Fruit fly (Drosophila melanogaster) whole organism, embryonic: ENCODE data around the gene Drgx.

Experiments
- Antp ChIP-seq: fragments of 200-800 bp; sonication (Bioruptor generic); optimal IDR thresholded peaks from 3 replicates; lab custom pipeline; 2016; ENCODE audit warnings: missing biosample characterization, missing genetic modification characterization
- Bgb ChIP-seq: fragments of 200-800 bp; sonication (Bioruptor generic); IDR thresholded peaks from 2 replicates; pipeline ENCODE4 v1.3.6; 2022; ENCODE audit warnings: missing biosample characterization, missing genetic modification characterization; ENCODE audit not compliant: partially characterized antibody
- C15 ChIP-seq: fragments of 200-800 bp; sonication (Bioruptor generic); IDR thresholded peaks from 3 replicates; pipeline ENCODE4 v1.3.6; 2022; ENCODE audit warnings: missing biosample characterization, missing genetic modification characterization
- CG10267 ChIP-seq: fragments of 200-800 bp; sonication (Bioruptor generic); optimal IDR thresholded peaks from 2 replicates; lab custom pipeline; 2018; ENCODE audit warnings: missing biosample characterization, mild to moderate bottlenecking, missing genetic modification characterization, moderate library complexity
- CG10565 ChIP-seq: fragments of 200-800 bp; sonication (Bioruptor generic); optimal IDR thresholded peaks from 3 replicates; lab custom pipeline; 2016; ENCODE audit warnings: missing biosample characterization, mild to moderate bottlenecking, missing genetic modification characterization
- CG12942 ChIP-seq: fragments of 200-800 bp; sonication (Bioruptor generic); optimal IDR thresholded peaks from 3 replicates; lab custom pipeline; 2016; ENCODE audit warnings: missing biosample characterization, missing genetic modification characterization
- CG14965 ChIP-seq: fragments of 200-800 bp; sonication (Bioruptor generic); optimal IDR thresholded peaks from 2 replicates; lab custom pipeline; 2016; ENCODE audit warnings: missing biosample characterization, missing genetic modification characterization, borderline replicate concordance
- CG15601 ChIP-seq: fragments of 200-800 bp; sonication (Bioruptor generic); optimal IDR thresholded peaks from 3 replicates; lab custom pipeline; 2019; ENCODE audit warnings: missing biosample characterization, mild to moderate bottlenecking, missing genetic modification characterization, moderate library complexity
- CG17328 ChIP-seq: fragments of 200-800 bp; sonication (Bioruptor generic); IDR thresholded peaks from 2 replicates; pipeline ENCODE4 v1.3.6; 2022; ENCODE audit warnings: missing biosample characterization, missing genetic modification characterization
- CG17359 ChIP-seq: fragments of 200-800 bp; sonication (Bioruptor generic); optimal IDR thresholded peaks from 3 replicates; lab custom pipeline; 2018; ENCODE audit warnings: missing biosample characterization, mild to moderate bottlenecking, missing genetic modification characterization, moderate library complexity
- CG18011 ChIP-seq: fragments of 200-800 bp; sonication (Bioruptor generic); optimal IDR thresholded peaks from 2 replicates; lab custom pipeline; 2017; ENCODE audit warnings: missing biosample characterization, missing genetic modification characterization, mild to moderate bottlenecking, moderate library complexity, missing genotype
- CG1832 ChIP-seq: fragments of 200-800 bp; sonication (Bioruptor generic); optimal IDR thresholded peaks from 2 replicates; lab custom pipeline; 2017; ENCODE audit warnings: missing biosample characterization, mild to moderate bottlenecking, missing genetic modification characterization, inconsistent platforms
- CG33213 ChIP-seq: fragments of 200-800 bp; sonication (Bioruptor generic); optimal IDR thresholded peaks from 3 replicates; lab custom pipeline; 2016; ENCODE audit warnings: missing biosample characterization, missing genetic modification characterization
- CG4360 ChIP-seq: fragments of 200-800 bp; sonication (Bioruptor generic); IDR thresholded peaks from 2 replicates; pipeline ENCODE4 v1.3.6; 2022; ENCODE audit warnings: missing biosample characterization, missing genetic modification characterization
- CG5245 ChIP-seq: fragments of 200-800 bp; sonication (Bioruptor generic); optimal IDR thresholded peaks from 3 replicates; lab custom pipeline; 2016; ENCODE audit warnings: missing biosample characterization, missing genetic modification characterization
- CG5953 ChIP-seq: fragments of 200-800 bp; sonication (Bioruptor generic); IDR thresholded peaks from 2 replicates; pipeline ENCODE4 v1.3.6; 2022; ENCODE audit warnings: missing biosample characterization, missing genetic modification characterization
- CG8388 ChIP-seq: fragments of 200-800 bp; sonication (Bioruptor generic); optimal IDR thresholded peaks from 2 replicates; lab custom pipeline; 2019; ENCODE audit warnings: missing biosample characterization, mild to moderate bottlenecking, missing genetic modification characterization, moderate library complexity
- CTCF ChIP-seq: fragments of 200-800 bp; sonication (Bioruptor generic); optimal IDR thresholded peaks from 2 replicates; lab custom pipeline; 2017; ENCODE audit warnings: missing biosample characterization, mild to moderate bottlenecking, missing genetic modification characterization, moderate library complexity
- Camta ChIP-seq: fragments of 200-800 bp; sonication (Bioruptor generic); optimal IDR thresholded peaks from 2 replicates; lab custom pipeline; 2016; ENCODE audit warnings: missing biosample characterization, missing genetic modification characterization
- Ets65A ChIP-seq: fragments of 200-800 bp; sonication (Bioruptor generic); peaks from one replicate; lab custom pipeline; 2016; ENCODE audit warnings: missing biosample characterization, missing genetic modification characterization
- Gug ChIP-seq: fragments of 200-800 bp; sonication (Bioruptor generic); IDR thresholded peaks from 4 replicates; pipeline ENCODE4 v1.3.6; 2022; ENCODE audit warnings: missing biosample characterization, missing genetic modification characterization
- HLHmδ ChIP-seq: fragments of 200-800 bp; sonication (Bioruptor generic); optimal IDR thresholded peaks from 2 replicates; lab custom pipeline; 2018; ENCODE audit warnings: missing biosample characterization, mild to moderate bottlenecking, missing genetic modification characterization, moderate library complexity
- Lpt ChIP-seq: fragments of >200 bp; optimal IDR thresholded peaks from 2 replicates; lab custom pipeline; 2018; ENCODE audit warnings: missing biosample characterization, missing genetic modification characterization
- MTF-1 ChIP-seq: fragments of 200-800 bp; sonication (Bioruptor generic); optimal IDR thresholded peaks from 2 replicates; lab custom pipeline; 2018; ENCODE audit warnings: missing biosample characterization, mild to moderate bottlenecking, missing genetic modification characterization, borderline replicate concordance
- Nf-YA ChIP-seq: fragments of 200-800 bp; sonication (Bioruptor generic); IDR thresholded peaks from 2 replicates; pipeline ENCODE4 v1.3.6; 2022; ENCODE audit warnings: missing biosample characterization, missing genetic modification characterization
- Opbp ChIP-seq: fragments of 200-800 bp; sonication (Bioruptor generic); IDR thresholded peaks from 3 replicates; pipeline ENCODE4 v1.3.6; 2022; ENCODE audit warnings: missing biosample characterization, missing genetic modification characterization; ENCODE audit not compliant: partially characterized antibody
- Sry-δ ChIP-seq: fragments of 200-800 bp; sonication (Bioruptor generic); optimal IDR thresholded peaks from 2 replicates; lab custom pipeline; 2016; ENCODE audit warnings: missing biosample characterization, missing genetic modification characterization
- amos ChIP-seq: fragments of 200-800 bp; sonication (Bioruptor generic); IDR thresholded peaks from 2 replicates; pipeline ENCODE4 v1.3.6; 2022; ENCODE audit warnings: missing biosample characterization, missing genetic modification characterization; ENCODE audit not compliant: partially characterized antibody
- chinmo ChIP-seq: fragments of 200-800 bp; sonication (Bioruptor generic); IDR thresholded peaks from 4 replicates; pipeline ENCODE4 v1.3.6; 2022; ENCODE audit warnings: missing biosample characterization, missing genetic modification characterization; ENCODE audit not compliant: partially characterized antibody
- crc ChIP-seq: fragments of 200-800 bp; sonication (Bioruptor generic); optimal IDR thresholded peaks from 2 replicates; lab custom pipeline; 2016; ENCODE audit warnings: missing biosample characterization, missing genetic modification characterization
- dimm ChIP-seq: fragments of 200-800 bp; sonication (Bioruptor generic); IDR thresholded peaks from 2 replicates; pipeline ENCODE4 v1.3.6; 2022; ENCODE audit warnings: missing biosample characterization, missing genetic modification characterization
- fd102C ChIP-seq: fragments of 200-800 bp; sonication (Bioruptor generic); optimal IDR thresholded peaks from 2 replicates; lab custom pipeline; 2018; ENCODE audit warnings: missing biosample characterization, mild to moderate bottlenecking, missing genetic modification characterization, moderate library complexity
- fd64A ChIP-seq: fragments of 200-800 bp; sonication (Bioruptor generic); optimal IDR thresholded peaks from 3 replicates; lab custom pipeline; 2018; ENCODE audit warnings: missing biosample characterization, mild to moderate bottlenecking, missing genetic modification characterization
- gro ChIP-seq: fragments of 200-800 bp; sonication (Bioruptor generic); optimal IDR thresholded peaks from 2 replicates; lab custom pipeline; 2016; ENCODE audit warnings: missing biosample characterization, missing genetic modification characterization
- hbn ChIP-seq: fragments of 200-800 bp; sonication (Bioruptor generic); IDR thresholded peaks from 2 replicates; pipeline ENCODE4 v1.3.6; 2022; ENCODE audit warnings: missing biosample characterization, missing genetic modification characterization; ENCODE audit not compliant: partially characterized antibody
- hkb ChIP-seq, 2 experiments: fragments of 200-800 bp in 1 of 2; fragments of >200 bp in 1 of 2; sonication (Bioruptor generic) in 1 of 2; IDR thresholded peaks in 1 of 2; optimal IDR thresholded peaks in 1 of 2; 2 replicates each; pipeline versions ENCODE4 v1.3.6 to Lab custom; 2017 to 2022; ENCODE audit warnings: missing biosample characterization in 1 of 2, missing genetic modification characterization in 1 of 2
- kah ChIP-seq: fragments of 200-800 bp; sonication (Bioruptor generic); optimal IDR thresholded peaks from 2 replicates; lab custom pipeline; 2018; ENCODE audit warnings: missing biosample characterization, mild to moderate bottlenecking, missing genetic modification characterization
- lola ChIP-seq, 3 experiments: fragments of >200 bp in 2 of 3; fragments of 200-800 bp in 1 of 3; sonication (Bioruptor generic) in 1 of 3; optimal IDR thresholded peaks; 2 replicates each; lab custom pipeline; 2017 to 2019; ENCODE audit warnings: missing biosample characterization in 3 of 3, missing genetic modification characterization in 3 of 3, mild to moderate bottlenecking in 1 of 3, moderate library complexity in 1 of 3
- maf-S ChIP-seq: fragments of 200-800 bp; sonication (Bioruptor generic); optimal IDR thresholded peaks from 2 replicates; lab custom pipeline; 2016; ENCODE audit warnings: missing biosample characterization, missing genetic modification characterization
- odd ChIP-seq: fragments of 200-800 bp; sonication (Bioruptor generic); optimal IDR thresholded peaks from 2 replicates; lab custom pipeline; 2017; ENCODE audit warnings: missing biosample characterization, mild to moderate bottlenecking, missing genetic modification characterization
- pb ChIP-seq: fragments of 200-800 bp; sonication (Bioruptor generic); optimal IDR thresholded peaks from 3 replicates; lab custom pipeline; 2016; ENCODE audit warnings: missing biosample characterization, missing genetic modification characterization
- row ChIP-seq: fragments of 200-800 bp; sonication (Bioruptor generic); IDR thresholded peaks from 3 replicates; pipeline ENCODE4 v1.3.6; 2022; ENCODE audit warnings: missing biosample characterization, missing genetic modification characterization
- sna ChIP-seq: fragments of 200-800 bp; sonication (Bioruptor generic); IDR thresholded peaks from 2 replicates; pipeline ENCODE4 v1.3.6; 2022; ENCODE audit warnings: missing biosample characterization, missing genetic modification characterization; ENCODE audit not compliant: partially characterized antibody
- sqz ChIP-seq: fragments of 200-800 bp; sonication (Bioruptor generic); optimal IDR thresholded peaks from 3 replicates; lab custom pipeline; 2018; ENCODE audit warnings: missing biosample characterization, mild to moderate bottlenecking, missing genetic modification characterization
- stwl ChIP-seq: fragments of 200-800 bp; sonication (Bioruptor generic); optimal IDR thresholded peaks from 3 replicates; lab custom pipeline; 2018; ENCODE audit warnings: missing biosample characterization, mild to moderate bottlenecking, missing genetic modification characterization, moderate library complexity
- tio ChIP-seq: fragments of 200-800 bp; sonication (Bioruptor generic); optimal IDR thresholded peaks from 2 replicates; lab custom pipeline; 2017; ENCODE audit warnings: missing biosample characterization, missing genetic modification characterization, inconsistent platforms
- unc-4 ChIP-seq: fragments of 200-800 bp; sonication (Bioruptor generic); IDR thresholded peaks from 2 replicates; pipeline ENCODE4 v1.3.6; 2022; ENCODE audit warnings: missing biosample characterization, missing genetic modification characterization; ENCODE audit not compliant: partially characterized antibody
- wdn ChIP-seq: fragments of 200-800 bp; sonication (Bioruptor generic); IDR thresholded peaks from 2 replicates; pipeline ENCODE4 v1.3.6; 2022; ENCODE audit warnings: missing biosample characterization, missing genetic modification characterization
- wek ChIP-seq: fragments of 200-800 bp; sonication (Bioruptor generic); optimal IDR thresholded peaks from 3 replicates; lab custom pipeline; 2018; ENCODE audit warnings: missing biosample characterization, mild to moderate bottlenecking, missing genetic modification characterization, moderate library complexity

Gene Drgx

dm6 chr2L:3633871-3634270 is 28.7 kb upstream of the Drgx start:
- TF ChIP-seq CG33213 (GFP tag; lab: Kevin White, UChicago) (no peak), stwl (tag; lab: Kevin White, UChicago) (peak; percentile 20), kah (GFP tag; lab: Kevin White, UChicago) (no peak), CTCF (GFP tag; lab: Kevin White, UChicago) (peak; percentile 73), Bgb (GFP tag; lab: Robert Waterston, UW) (peak; percentile 20; the same call in 1 of the 2 replicates), chinmo (peak; percentile 45; the same call in 1 of the 4 replicates), CG10565 (GFP tag; lab: Kevin White, UChicago) (no peak), CG18011 (GFP tag; lab: Kevin White, UChicago) (no peak), amos (GFP tag; lab: Robert Waterston, UW) (peak; percentile 17; the same call in 1 of the 2 replicates)

- TF ChIP-seq CG5245 (GFP tag; lab: Kevin White, UChicago) (no peak), wdn (no peak), gro (GFP tag; lab: Kevin White, UChicago) (no peak), CG14965 (GFP tag; lab: Kevin White, UChicago) (no peak), crc (no peak), sqz (GFP tag; lab: Kevin White, UChicago) (no peak), CG1832 (no peak), dimm (GFP tag; lab: Robert Waterston, UW) (no peak), unc-4 (GFP tag; lab: Robert Waterston, UW) (no peak), Antp (no peak), maf-S (GFP tag; lab: Kevin White, UChicago) (no peak), hbn (GFP tag; lab: Robert Waterston, UW) (no peak), CG10267 (tag; lab: Kevin White, UChicago) (no peak), Gug (GFP tag; lab: Robert Waterston, UW) (no peak), fd102C (no peak), Lpt (GFP tag; lab: Kevin White, UChicago) (no peak), Ets65A (GFP tag; lab: Kevin White, UChicago) (peak; percentile 39), wek (GFP tag; lab: Kevin White, UChicago) (no peak), row (no peak), hkb (optimal IDR thresholded peaks at IDR 0.05; lab: Kevin White, UChicago) (no peak), hkb (GFP tag; IDR thresholded peaks at IDR 0.05; lab: Robert Waterston, UW) (peak; percentile 35; the same call in 1 of the 2 replicates), Opbp (no peak), tio (GFP tag; lab: Kevin White, UChicago) (no peak), fd64A (GFP tag; lab: Kevin White, UChicago) (no peak), MTF-1 (GFP tag; lab: Kevin White, UChicago) (no peak), Camta (no peak), CG12942 (GFP tag; lab: Kevin White, UChicago) (no peak), CG10565 (GFP tag; lab: Kevin White, UChicago) (no peak), CG15601 (tag; lab: Kevin White, UChicago) (no peak), pb (GFP tag; lab: Kevin White, UChicago) (no peak), Nf-YA (GFP tag; lab: Robert Waterston, UW) (no peak), CG5953 (GFP tag; lab: Robert Waterston, UW) (no peak), CG17328 (GFP tag; lab: Robert Waterston, UW) (no peak), odd (GFP tag; lab: Kevin White, UChicago) (peak; percentile 27), C15 (GFP tag; lab: Robert Waterston, UW) (no peak), CG8388 (GFP tag; lab: Kevin White, UChicago) (peak; percentile 2), HLHmδ (GFP tag; lab: Kevin White, UChicago) (no peak), CG17359 (tag; lab: Kevin White, UChicago) (no peak), sna (GFP tag; lab: Robert Waterston, UW) (no peak), CG4360 (GFP tag; lab: Robert Waterston, UW) (no peak), lola (GFP tag; optimal IDR thresholded peaks at IDR 0.05; lab: Kevin White, UChicago) (peak in 1 of 3 experiments; percentile 19), Sry-δ (no peak)
These were observed 27.1 kb upstream of the Drgx start for dm6 chr2L:3635444-3635843.
